Worm (Caenorhabditis elegans): ENCODE results near the gene R10E12.2.

DNA sequence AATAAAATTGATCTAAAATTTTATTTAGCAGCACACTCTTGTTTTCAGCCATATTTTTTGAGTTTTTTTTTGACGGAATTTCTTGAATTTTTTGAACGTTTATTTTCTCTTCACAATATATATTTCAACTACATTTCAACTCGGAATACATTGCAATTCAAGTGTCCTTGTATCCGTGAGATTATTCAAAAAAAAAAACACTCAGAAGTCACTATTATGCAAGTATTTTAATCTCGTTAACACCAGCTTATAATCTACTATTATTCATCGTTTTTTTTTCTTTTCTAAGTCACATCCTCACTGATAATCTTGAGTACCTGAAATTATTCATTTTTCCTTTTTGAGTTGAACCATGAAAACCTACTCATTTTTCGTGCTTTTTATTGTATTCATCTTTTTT lies 49.8 kb upstream of the R10E12.2 start, which contains the start of gene ins-21:
- TF ChIP-seq flt-1 (GFP tag; IDR thresholded peaks at IDR 0.05): no peak
- TF ChIP-seq med-1 (GFP tag; optimal IDR thresholded peaks at IDR 0.05; ENCODE audit: insufficient read depth): no peak
- no peak for TF ChIP-seq T22C8.4 (GFP tag; IDR thresholded peaks at IDR 0.05)
- no peak for TF ChIP-seq ztf-29 (GFP tag; IDR thresholded peaks at IDR 0.05)
- no peak for TF ChIP-seq ref-1 (GFP tag; conservative IDR thresholded peaks at IDR 0.05)
- TF ChIP-seq cog-1 (tag; optimal IDR thresholded peaks at IDR 0.05): no peak
- TF ChIP-seq ztf-23 (GFP tag; IDR thresholded peaks at IDR 0.05): no peak
- TF ChIP-seq klf-2 (GFP tag; conservative IDR thresholded peaks at IDR 0.05): no peak
